Worm (Caenorhabditis elegans): Measurements from ENCODE around the gene memb-1.

memb-1 gene

ce11 chrX:9403622-9404255, 37.6 kb downstream of the memb-1 start:
- TF ChIP-seq ceh-9 (tag; optimal IDR thresholded peaks at IDR 0.05) (no peak), elt-4 (tag; optimal IDR thresholded peaks at IDR 0.05) (no peak), pax-1 (tag; optimal IDR thresholded peaks at IDR 0.05) (no peak), ceh-6 (GFP tag; optimal IDR thresholded peaks at IDR 0.05) (no peak), zip-5 (tag; optimal IDR thresholded peaks at IDR 0.05) (no peak), unc-3 (GFP tag; conservative IDR thresholded peaks at IDR 0.05) (no peak), unc-3 (tag; optimal IDR thresholded peaks at IDR 0.05) (no peak), pros-1 (tag; optimal IDR thresholded peaks at IDR 0.05) (no peak), eyg-1 (tag; optimal IDR thresholded peaks at IDR 0.05) (no peak), K02D7.2 (tag; optimal IDR thresholded peaks at IDR 0.05) (no peak), che-1 (tag; optimal IDR thresholded peaks at IDR 0.05) (no peak), mec-3 (tag; optimal IDR thresholded peaks at IDR 0.05; ENCODE audit: borderline replicate concordance) (no peak), nhr-11 (tag; optimal IDR thresholded peaks at IDR 0.05) (no peak), ceh-30 (tag; optimal IDR thresholded peaks at IDR 0.05) (no peak), nfya-1 (tag; optimal IDR thresholded peaks at IDR 0.05) (no peak), fkh-10 (GFP tag; optimal IDR thresholded peaks at IDR 0.05) (no peak), tbx-2 (tag; optimal IDR thresholded peaks at IDR 0.05) (no peak), hlh-8 (tag; optimal IDR thresholded peaks at IDR 0.05) (no peak)

ce11 chrX:9402464-9402863, 38.9 kb downstream of the memb-1 start:
- TF ChIP-seq tbx-2 (tag; optimal IDR thresholded peaks at IDR 0.05) = no peak
- no peak for TF ChIP-seq elt-2 (tag; optimal IDR thresholded peaks at IDR 0.05)
- TF ChIP-seq npax-4 (tag; optimal IDR thresholded peaks at IDR 0.05) = no peak
- TF ChIP-seq unc-42 (tag; optimal IDR thresholded peaks at IDR 0.05) = no peak
- TF ChIP-seq ceh-14 (tag; optimal IDR thresholded peaks at IDR 0.05) = no peak
- no peak for TF ChIP-seq ttx-3 (tag; optimal IDR thresholded peaks at IDR 0.05)
- no peak for TF ChIP-seq ceh-9 (tag; optimal IDR thresholded peaks at IDR 0.05)
- TF ChIP-seq sox-4 (tag; optimal IDR thresholded peaks at IDR 0.05) = no peak
- no peak for TF ChIP-seq K09A11.1 (tag; optimal IDR thresholded peaks at IDR 0.05; ENCODE audit: insufficient read depth)
- TF ChIP-seq unc-86 (tag; optimal IDR thresholded peaks at IDR 0.05) = no peak

- peak; percentile 11 for TF ChIP-seq hlh-30 (tag; optimal IDR thresholded peaks at IDR 0.05; ENCODE audit: insufficient read depth)
- no peak for TF ChIP-seq sox-2 (GFP tag; IDR thresholded peaks at IDR 0.05)
- no peak for TF ChIP-seq T23F11.4 (GFP tag; optimal IDR thresholded peaks at IDR 0.05)
- TF ChIP-seq ets-4 (tag; optimal IDR thresholded peaks at IDR 0.05) = no peak
- peak; percentile 21 for TF ChIP-seq ref-2 (tag; optimal IDR thresholded peaks at IDR 0.05)
- no peak for TF ChIP-seq zip-5 (tag; optimal IDR thresholded peaks at IDR 0.05)
- no peak for TF ChIP-seq lin-11 (tag; optimal IDR thresholded peaks at IDR 0.05)
- TF ChIP-seq unc-86 (tag; optimal IDR thresholded peaks at IDR 0.05) = no peak
- no peak for TF ChIP-seq ceh-14 (tag; optimal IDR thresholded peaks at IDR 0.05)
- no peak for TF ChIP-seq pros-1 (tag; optimal IDR thresholded peaks at IDR 0.05)
- no peak for TF ChIP-seq F13H6.1 (tag; optimal IDR thresholded peaks at IDR 0.05)
- TF ChIP-seq ceh-30 (tag; optimal IDR thresholded peaks at IDR 0.05) = no peak
- TF ChIP-seq ceh-31 (tag; optimal IDR thresholded peaks at IDR 0.05) = peak; percentile 16
Observed at ce11 chrX:9401963-9402362, 39.4 kb downstream of the memb-1 start.

- TF ChIP-seq sox-2 (GFP tag; IDR thresholded peaks at IDR 0.05) (no peak), hlh-15 (tag; optimal IDR thresholded peaks at IDR 0.05) (no peak), hlh-13 (GFP tag; optimal IDR thresholded peaks at IDR 0.05) (no peak), K02D7.2 (tag; optimal IDR thresholded peaks at IDR 0.05) (no peak), unc-42 (tag; optimal IDR thresholded peaks at IDR 0.05) (no peak), ceh-18 (tag; optimal IDR thresholded peaks at IDR 0.05) (no peak), ceh-30 (tag; optimal IDR thresholded peaks at IDR 0.05) (no peak)
Observed at ce11 chrX:9397401-9397800, 44.0 kb downstream of the memb-1 start, which contains the start of gene fln-2. Gene fln-2, plus strand, starts transcription at chrX:9397701.

Measured in whole organism, late embryonic.